Fruit fly (Drosophila melanogaster) whole organism, larva: ENCODE data around the gene CG14154.

Experiments
- noc ChIP-seq: fragments of 200-800 bp; sonication (Bioruptor generic); optimal IDR thresholded peaks from 3 replicates; lab custom pipeline; 2019; ENCODE audit warnings: missing biosample characterization, mild to moderate bottlenecking, missing genetic modification characterization, moderate library complexity

CG14154 gene

dm6 chr3L:10674940-10675339 is 33.3 kb downstream of the CG14154 start:
- no peak for TF ChIP-seq noc (tag; lab: Kevin White, UChicago)

dm6 chr3L:10675635-10676393 is 34.1 kb downstream of the CG14154 start:
- no peak for TF ChIP-seq noc (tag; lab: Kevin White, UChicago)

dm6 chr3L:10677816-10678215 is 36.1 kb downstream of the CG14154 start:
- no peak for TF ChIP-seq noc (tag; lab: Kevin White, UChicago)

dm6 chr3L:10678545-10679067 is 36.9 kb downstream of the CG14154 start:
- peak; percentile 93 for TF ChIP-seq noc (tag; lab: Kevin White, UChicago)

dm6 chr3L:10679711-10680154 is 38.0 kb downstream of the CG14154 start:
- peak; percentile 43 for TF ChIP-seq noc (tag; lab: Kevin White, UChicago)

dm6 chr3L:10680177-10680576 is 38.5 kb downstream of the CG14154 start:
- TF ChIP-seq noc (tag; lab: Kevin White, UChicago) = no peak

- TF ChIP-seq noc (tag; lab: Kevin White, UChicago) = no peak
Measured at dm6 chr3L:10680728-10681306, 39.1 kb downstream of the CG14154 start.

- no peak for TF ChIP-seq noc (tag; lab: Kevin White, UChicago)
Measured at dm6 chr3L:10681814-10682213, 40.1 kb downstream of the CG14154 start.

dm6 chr3L:10682725-10683367 is 41.2 kb downstream of the CG14154 start:
- peak; percentile 98 for TF ChIP-seq noc (tag; lab: Kevin White, UChicago)

dm6 chr3L:10683899-10684340 is 42.2 kb downstream of the CG14154 start:
- TF ChIP-seq noc (tag; lab: Kevin White, UChicago) = no peak

- TF ChIP-seq noc (tag; lab: Kevin White, UChicago) = no peak
Measured at dm6 chr3L:10684492-10684891, 42.8 kb downstream of the CG14154 start.

- TF ChIP-seq noc (tag; lab: Kevin White, UChicago) = no peak
Measured at dm6 chr3L:10686625-10687024, 44.9 kb downstream of the CG14154 start.

- TF ChIP-seq noc (tag; lab: Kevin White, UChicago) = peak; percentile 23
Measured at dm6 chr3L:10690904-10691408, 49.3 kb downstream of the CG14154 start, which contains the start of gene CG11811. Gene CG11811, plus strand, starts transcription at chr3L:10691024.
